Fruit fly (Drosophila melanogaster) whole organism, embryonic: ENCODE measurements around the gene CG12379.

Source experiments
- Bgb ChIP-seq: fragments of 200-800 bp; sonication (Bioruptor generic); IDR thresholded peaks from 2 replicates; pipeline ENCODE4 v1.3.6; 2022; ENCODE audit warnings: missing biosample characterization, missing genetic modification characterization; ENCODE audit not compliant: partially characterized antibody
- CG18011 ChIP-seq: fragments of 200-800 bp; sonication (Bioruptor generic); optimal IDR thresholded peaks from 2 replicates; lab custom pipeline; 2017; ENCODE audit warnings: missing biosample characterization, missing genetic modification characterization, mild to moderate bottlenecking, moderate library complexity, missing genotype
- CG6854 ChIP-seq: fragments of 200-800 bp; sonication (Bioruptor generic); optimal IDR thresholded peaks from 3 replicates; lab custom pipeline; 2017; ENCODE audit warnings: missing biosample characterization, mild to moderate bottlenecking, missing genetic modification characterization
- CG8924 ChIP-seq: fragments of 200-800 bp; optimal IDR thresholded peaks from 3 replicates; lab custom pipeline; 2019; ENCODE audit warnings: missing biosample characterization, mild to moderate bottlenecking, missing genetic modification characterization, moderate library complexity
- eyg ChIP-seq: fragments of 200-800 bp; sonication (Bioruptor generic); optimal IDR thresholded peaks from 3 replicates; lab custom pipeline; 2016; ENCODE audit warnings: missing biosample characterization, missing genetic modification characterization
- h ChIP-seq: fragments of >200 bp; optimal IDR thresholded peaks from 2 replicates; lab custom pipeline; 2017
- jumu ChIP-seq: fragments of 200-800 bp; sonication (Bioruptor generic); optimal IDR thresholded peaks from 3 replicates; lab custom pipeline; 2016; ENCODE audit warnings: missing biosample characterization, missing genetic modification characterization
- kah ChIP-seq: fragments of 200-800 bp; sonication (Bioruptor generic); optimal IDR thresholded peaks from 2 replicates; lab custom pipeline; 2018; ENCODE audit warnings: missing biosample characterization, mild to moderate bottlenecking, missing genetic modification characterization
- lmd ChIP-seq: fragments of 200-800 bp; sonication (Bioruptor generic); IDR thresholded peaks from 2 replicates; pipeline ENCODE4 v1.3.6; 2022; ENCODE audit warnings: missing biosample characterization, missing genetic modification characterization
- nmo ChIP-seq: fragments of 200-800 bp; sonication (Bioruptor generic); optimal IDR thresholded peaks from 2 replicates; lab custom pipeline; 2018; ENCODE audit warnings: missing biosample characterization, mild to moderate bottlenecking, missing genetic modification characterization, moderate library complexity
- oc ChIP-seq: fragments of 200-800 bp; sonication (Bioruptor generic); optimal IDR thresholded peaks from 2 replicates; lab custom pipeline; 2018; ENCODE audit warnings: missing biosample characterization, mild to moderate bottlenecking, missing genetic modification characterization, moderate library complexity
- peb ChIP-seq: fragments of 200-800 bp; sonication (Bioruptor generic); IDR thresholded peaks from 2 replicates; pipeline ENCODE4 v1.3.6; 2022; ENCODE audit warnings: missing biosample characterization, missing genetic modification characterization

dm6 chrX:15740881-15741280 lies 7.1 kb upstream of the CG12379 start:
- TF ChIP-seq eyg (no peak), h (lab: Kevin White, UChicago) (no peak), CG6854 (no peak), kah (GFP tag; lab: Kevin White, UChicago) (no peak), CG8924 (tag; lab: Kevin White, UChicago) (no peak), oc (tag; lab: Kevin White, UChicago) (no peak), nmo (GFP tag; lab: Kevin White, UChicago) (no peak), lmd (GFP tag; lab: Robert Waterston, UW) (no peak), CG18011 (GFP tag; lab: Kevin White, UChicago) (no peak), jumu (GFP tag; lab: Kevin White, UChicago) (no peak), Bgb (GFP tag; lab: Robert Waterston, UW) (no peak), peb (GFP tag; lab: Robert Waterston, UW) (no peak)
